Worm (Caenorhabditis elegans): ENCODE measurements around the gene Y116A8B.1.

DNA sequence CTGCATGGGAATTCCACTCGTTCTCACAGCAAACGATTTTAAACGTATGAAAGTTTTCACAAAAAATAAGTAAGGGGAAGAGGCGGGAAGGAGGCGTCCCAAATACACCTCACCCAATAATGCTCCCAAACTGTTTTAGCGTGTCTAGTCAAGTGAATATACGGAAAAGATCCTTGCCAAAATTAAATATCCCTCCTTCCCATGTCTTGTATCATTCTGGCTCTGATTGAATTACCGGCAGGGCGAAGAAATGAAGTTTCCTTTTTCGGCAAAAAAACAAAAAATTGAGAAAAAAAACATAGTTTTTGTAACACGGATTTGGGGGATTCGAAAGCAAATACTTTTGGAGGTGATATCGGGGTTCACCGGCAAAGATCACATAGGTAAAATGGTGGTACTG lies 22.8 kb downstream of the Y116A8B.1 start:
- no peak for TF ChIP-seq med-1 (GFP tag; optimal IDR thresholded peaks at IDR 0.05; ENCODE audit: insufficient read depth)
- TF ChIP-seq ztf-29 (GFP tag; IDR thresholded peaks at IDR 0.05) = no peak
